Fruit fly (Drosophila melanogaster): ENCODE measurements around the gene PolI.
A peak's percentile ranks its signal among the peaks of the same experiment; 100 is the strongest.

Gene PolI

dm6 chr3R:8206628-8207275 is 26.6 kb upstream of the PolI start (continued):
- TF ChIP-seq CG13123 (GFP tag; optimal IDR thresholded peaks at IDR 0.05) (no peak), lmd (GFP tag; IDR thresholded peaks at IDR 0.05) (peak; percentile 62), CG8089 (GFP tag; optimal IDR thresholded peaks at IDR 0.05) (no peak), crol (GFP tag; IDR thresholded peaks at IDR 0.05) (peak; percentile 71), Bgb (GFP tag; IDR thresholded peaks at IDR 0.05; ENCODE audit: partially characterized antibody) (no peak), CG10267 (tag; optimal IDR thresholded peaks at IDR 0.05) (peak; percentile 24), CG4820 (GFP tag; optimal IDR thresholded peaks at IDR 0.05) (peak; percentile 42), nmo (GFP tag; optimal IDR thresholded peaks at IDR 0.05) (peak; percentile 74), gsb (GFP tag; IDR thresholded peaks at IDR 0.05) (0 out of 2 replicates have a peak, but pooled peaks have one; percentile 30), gfzf (GFP tag; optimal IDR thresholded peaks at IDR 0.05) (no peak), Mes4 (GFP tag; optimal IDR thresholded peaks at IDR 0.05) (no peak), bsh (GFP tag; optimal IDR thresholded peaks at IDR 0.05) (peak in 1 of 2 experiments; percentile 52), klu (GFP tag; IDR thresholded peaks at IDR 0.05) (peak; percentile 11; the same call in 1 of the 2 replicates), tx (GFP tag; optimal IDR thresholded peaks at IDR 0.05) (no peak), CG42726 (GFP tag; IDR thresholded peaks at IDR 0.05; ENCODE audit: partially characterized antibody) (no peak), CG4404 (GFP tag; IDR thresholded peaks at IDR 0.05) (no peak), CG1024 (GFP tag; IDR thresholded peaks at IDR 0.05) (no peak), lov (optimal IDR thresholded peaks at IDR 0.05) (no peak), lov (GFP tag; IDR thresholded peaks at IDR 0.05) (no peak), CG1792 (GFP tag; optimal IDR thresholded peaks at IDR 0.05) (no peak), Myb (GFP tag; optimal IDR thresholded peaks at IDR 0.05) (no peak), vvl (GFP tag; IDR thresholded peaks at IDR 0.05) (peak; percentile 16; the same call in 1 of the 2 replicates), CG31441 (GFP tag; IDR thresholded peaks at IDR 0.05) (peak; percentile 50), ase (GFP tag; IDR thresholded peaks at IDR 0.05) (no peak), slou (GFP tag; optimal IDR thresholded peaks at IDR 0.05) (no peak), Blimp-1 (GFP tag; optimal IDR thresholded peaks at IDR 0.05) (peak; percentile 37), CG15479 (GFP tag; optimal IDR thresholded peaks at IDR 0.05) (no peak), CG15514 (GFP tag; optimal IDR thresholded peaks at IDR 0.05) (peak; percentile 40), CG17912 (GFP tag; optimal IDR thresholded peaks at IDR 0.05) (no peak), CG1603 (tag; optimal IDR thresholded peaks at IDR 0.05) (peak; percentile 51), unpg (GFP tag; optimal IDR thresholded peaks at IDR 0.05) (peak; percentile 60), zfh2 (GFP tag; optimal IDR thresholded peaks at IDR 0.05) (peak; percentile 38), Xrp1 (GFP tag; IDR thresholded peaks at IDR 0.05) (peak; percentile 35; the same call in 1 of the 2 replicates), CG8359 (GFP tag; optimal IDR thresholded peaks at IDR 0.05; ENCODE audit: borderline replicate concordance) (no peak), Med (GFP tag) (peak; percentile 87), PHDP (tag; optimal IDR thresholded peaks at IDR 0.05) (peak; percentile 64), Fer1 (GFP tag; optimal IDR thresholded peaks at IDR 0.05) (peak; percentile 51), CTCF (GFP tag; optimal IDR thresholded peaks at IDR 0.05) (no peak), CG9817 (tag; optimal IDR thresholded peaks at IDR 0.05) (peak; percentile 33), Lim3 (GFP tag; IDR thresholded peaks at IDR 0.05) (peak; percentile 71; the same call in 1 of the 2 replicates), CG7556 (GFP tag; optimal IDR thresholded peaks at IDR 0.05) (peak; percentile 54), CG4328 (GFP tag; optimal IDR thresholded peaks at IDR 0.05) (no peak), cwo (GFP tag; optimal IDR thresholded peaks at IDR 0.05) (peak; percentile 54), CG11695 (GFP tag; IDR thresholded peaks at IDR 0.05) (peak; percentile 65), knrl (GFP tag; IDR thresholded peaks at IDR 0.05; ENCODE audit: partially characterized antibody) (no peak), CG17385 (GFP tag; optimal IDR thresholded peaks at IDR 0.05) (peak; percentile 39), CG31224 (GFP tag; IDR thresholded peaks at IDR 0.05) (peak; percentile 49; the same call in 1 of the 2 replicates), MBD-R2 (GFP tag; IDR thresholded peaks at IDR 0.05) (no peak), B-H1 (GFP tag; IDR thresholded peaks at IDR 0.05) (peak; percentile 24; the same call in 1 of the 3 replicates), CG18599 (GFP tag; optimal IDR thresholded peaks at IDR 0.05) (peak; percentile 70)
